Fruit fly (Drosophila melanogaster): ENCODE measurements around the gene Wnt4.

Gene Wnt4

dm6 chr2L:7306782-7307181, 29.8 kb upstream of the Wnt4 start, which contains the start of gene wg (continued):
- TF ChIP-seq CG7963 (GFP tag; IDR thresholded peaks at IDR 0.05; ENCODE audit: partially characterized antibody) (0 out of 3 replicates have a peak, but pooled peaks have one; percentile 40), CG12236 (GFP tag; optimal IDR thresholded peaks at IDR 0.05) (no peak), bbx (GFP tag; IDR thresholded peaks at IDR 0.05; ENCODE audit: partially characterized antibody) (peak; percentile 49), Hr51 (GFP tag; optimal IDR thresholded peaks at IDR 0.05) (peak in 1 of 2 experiments; percentile 14), Deaf1 (tag; optimal IDR thresholded peaks at IDR 0.05) (peak; percentile 100), cad (GFP tag; optimal IDR thresholded peaks at IDR 0.05) (peak; percentile 44), sens (GFP tag) (peak; percentile 49), Asciz (GFP tag; optimal IDR thresholded peaks at IDR 0.05) (no peak), Ets97D (GFP tag; optimal IDR thresholded peaks at IDR 0.05) (peak; percentile 28), Dbx (GFP tag; IDR thresholded peaks at IDR 0.05) (peak; percentile 50; the same call in 1 of the 3 replicates), sqz (GFP tag; optimal IDR thresholded peaks at IDR 0.05) (peak; percentile 24), CG11504 (tag; optimal IDR thresholded peaks at IDR 0.05) (peak; percentile 38), vvl (GFP tag; IDR thresholded peaks at IDR 0.05) (peak; percentile 84), Nf-YB (GFP tag; optimal IDR thresholded peaks at IDR 0.05) (peak; percentile 98), CG17385 (GFP tag; optimal IDR thresholded peaks at IDR 0.05) (peak; percentile 12), pb (GFP tag; optimal IDR thresholded peaks at IDR 0.05) (peak; percentile 19), CHES-1-like (GFP tag; optimal IDR thresholded peaks at IDR 0.05) (no peak), ERR (GFP tag; optimal IDR thresholded peaks at IDR 0.05) (no peak), Lpt (GFP tag; optimal IDR thresholded peaks at IDR 0.05) (peak; percentile 62), Nf-YC (tag; optimal IDR thresholded peaks at IDR 0.05) (peak; percentile 99), Max (GFP tag; optimal IDR thresholded peaks at IDR 0.05) (peak; percentile 14), tll (GFP tag; optimal IDR thresholded peaks at IDR 0.05) (peak in 1 of 2 experiments; percentile 60), sna (GFP tag; IDR thresholded peaks at IDR 0.05; ENCODE audit: partially characterized antibody) (peak; percentile 63), D (optimal IDR thresholded peaks at IDR 0.05) (peak; percentile 70), D (GFP tag; optimal IDR thresholded peaks at IDR 0.05) (no peak), CG3847 (GFP tag; IDR thresholded peaks at IDR 0.05) (no peak), Atf6 (GFP tag; IDR thresholded peaks at IDR 0.05) (0 out of 2 replicates have a peak, but pooled peaks have one; percentile 24), jing (GFP tag; optimal IDR thresholded peaks at IDR 0.05) (peak; percentile 95), CG17186 (GFP tag; optimal IDR thresholded peaks at IDR 0.05) (no peak), CG13287 (GFP tag; IDR thresholded peaks at IDR 0.05; ENCODE audit: partially characterized antibody) (peak; percentile 46; the same call in 1 of the 2 replicates), slbo (GFP tag; IDR thresholded peaks at IDR 0.05) (peak; percentile 40; the same call in 1 of the 2 replicates), B-H2 (GFP tag; optimal IDR thresholded peaks at IDR 0.05) (peak; percentile 37), so (GFP tag; IDR thresholded peaks at IDR 0.05) (peak; percentile 19; the same call in 1 of the 3 replicates), bowl (GFP tag; IDR thresholded peaks at IDR 0.05) (peak; percentile 4; the same call in 1 of the 2 replicates), pho (GFP tag; optimal IDR thresholded peaks at IDR 0.05) (no peak), zfh2 (GFP tag; optimal IDR thresholded peaks at IDR 0.05) (no peak), CG32767 (GFP tag; IDR thresholded peaks at IDR 0.05) (no peak), chm (GFP tag; IDR thresholded peaks at IDR 0.05) (peak; percentile 7; the same call in 1 of the 2 replicates), CG12744 (GFP tag; optimal IDR thresholded peaks at IDR 0.05) (peak; percentile 35), CG8478 (optimal IDR thresholded peaks at IDR 0.05) (peak; percentile 99), CG7987 (GFP tag; optimal IDR thresholded peaks at IDR 0.05) (peak; percentile 24), ewg (GFP tag; optimal IDR thresholded peaks at IDR 0.05) (no peak), repo (GFP tag; optimal IDR thresholded peaks at IDR 0.05) (peak; percentile 12), gsb (GFP tag; IDR thresholded peaks at IDR 0.05) (no peak), Eip74EF (GFP tag; optimal IDR thresholded peaks at IDR 0.05) (peak; percentile 10 to 12), Elba2 (GFP tag; optimal IDR thresholded peaks at IDR 0.05) (peak; percentile 98), CG1603 (tag; optimal IDR thresholded peaks at IDR 0.05) (peak; percentile 7), shn (GFP tag; optimal IDR thresholded peaks at IDR 0.05) (peak; percentile 19), CG5180 (GFP tag; optimal IDR thresholded peaks at IDR 0.05) (peak; percentile 34), CrebB (tag; optimal IDR thresholded peaks at IDR 0.05) (no peak)

All from whole organism, embryonic.